Fruit fly (Drosophila melanogaster) whole organism, embryonic: Measurements from ENCODE around the gene DAAM.
A peak's percentile ranks its signal among the peaks of the same experiment; 100 is the strongest.

Experiments
- Asciz ChIP-seq: fragments of 200-800 bp; sonication (Bioruptor generic); optimal IDR thresholded peaks from 2 replicates; lab custom pipeline; 2017; ENCODE audit warnings: missing biosample characterization, mild to moderate bottlenecking, missing genetic modification characterization, missing genetic modification reagents
- BEAF-32 ChIP-seq: fragments of 200-800 bp; sonication (Bioruptor generic); optimal IDR thresholded peaks from 3 replicates; lab custom pipeline; 2017; ENCODE audit warnings: missing biosample characterization, missing genetic modification characterization, mild to moderate bottlenecking, moderate library complexity, missing genetic modification reagents
- CG10366 ChIP-seq: fragments of 200-800 bp; sonication (Bioruptor generic); IDR thresholded peaks from 2 replicates; pipeline ENCODE4 v1.3.6; 2022; ENCODE audit warnings: missing biosample characterization, missing genetic modification characterization
- CG10462 ChIP-seq: fragments of 200-800 bp; sonication (Bioruptor generic); optimal IDR thresholded peaks from 2 replicates; lab custom pipeline; 2016; ENCODE audit warnings: missing biosample characterization, missing genetic modification characterization
- CG10543 ChIP-seq: fragments of 200-800 bp; sonication (Bioruptor generic); optimal IDR thresholded peaks from 3 replicates; lab custom pipeline; 2017; ENCODE audit warnings: missing biosample characterization, mild to moderate bottlenecking, missing genetic modification characterization, moderate library complexity
- CG10654 ChIP-seq: fragments of 200-800 bp; sonication (Bioruptor generic); optimal IDR thresholded peaks from 2 replicates; lab custom pipeline; 2016; ENCODE audit warnings: missing biosample characterization, missing genetic modification characterization
- CG13775 ChIP-seq: fragments of 200-800 bp; sonication (Bioruptor generic); optimal IDR thresholded peaks from 3 replicates; lab custom pipeline; 2017; ENCODE audit warnings: missing biosample characterization, mild to moderate bottlenecking, missing genetic modification characterization
- CG14667 ChIP-seq: fragments of 200-800 bp; sonication (Bioruptor generic); IDR thresholded peaks from 2 replicates; pipeline ENCODE4 v1.3.6; 2022; ENCODE audit warnings: missing biosample characterization, missing genetic modification characterization
- CG14860 ChIP-seq: fragments of 200-800 bp; sonication (Bioruptor generic); IDR thresholded peaks from 3 replicates; pipeline ENCODE4 v1.3.6; 2022; ENCODE audit warnings: missing biosample characterization, missing genetic modification characterization; ENCODE audit not compliant: partially characterized antibody
- CG1603 ChIP-seq: fragments of 200-800 bp; sonication (Bioruptor generic); optimal IDR thresholded peaks from 2 replicates; lab custom pipeline; 2019; ENCODE audit warnings: missing biosample characterization, mild to moderate bottlenecking, missing genetic modification characterization, moderate library complexity
- CG17359 ChIP-seq: fragments of 200-800 bp; sonication (Bioruptor generic); optimal IDR thresholded peaks from 3 replicates; lab custom pipeline; 2018; ENCODE audit warnings: missing biosample characterization, mild to moderate bottlenecking, missing genetic modification characterization, moderate library complexity
- CG17568 ChIP-seq: fragments of 200-800 bp; sonication (Bioruptor generic); optimal IDR thresholded peaks from 2 replicates; lab custom pipeline; 2018; ENCODE audit warnings: missing biosample characterization, mild to moderate bottlenecking, missing genetic modification characterization, moderate library complexity
- CG18262 ChIP-seq: fragments of 200-800 bp; optimal IDR thresholded peaks from 3 replicates; lab custom pipeline; 2019; ENCODE audit warnings: missing biosample characterization, mild to moderate bottlenecking, missing genetic modification characterization, moderate library complexity
- CG2875 ChIP-seq: fragments of 200-800 bp; sonication (Bioruptor generic); optimal IDR thresholded peaks from 2 replicates; lab custom pipeline; 2017; ENCODE audit warnings: missing biosample characterization, mild to moderate bottlenecking, missing genetic modification characterization, missing genetic modification reagents
- CG3281 ChIP-seq: fragments of 200-800 bp; sonication (Bioruptor generic); optimal IDR thresholded peaks from 3 replicates; lab custom pipeline; 2017; ENCODE audit warnings: missing biosample characterization, mild to moderate bottlenecking, missing genetic modification characterization
- CG3407 ChIP-seq: fragments of 200-800 bp; sonication (Bioruptor generic); optimal IDR thresholded peaks from 2 replicates; lab custom pipeline; 2018; ENCODE audit warnings: missing biosample characterization, mild to moderate bottlenecking, missing genetic modification characterization
- CG3726 ChIP-seq: fragments of 200-800 bp; sonication (Bioruptor generic); IDR thresholded peaks from 3 replicates; pipeline ENCODE4, ENCODE4 v1.3.6; 2022; ENCODE audit warnings: missing biosample characterization, missing genetic modification characterization
- CG8089 ChIP-seq: fragments of 200-800 bp; sonication (Bioruptor generic); optimal IDR thresholded peaks from 3 replicates; lab custom pipeline; 2016; ENCODE audit warnings: missing biosample characterization, missing genetic modification characterization
- CG8290 ChIP-seq, 3 experiments: fragments of 200-800 bp; sonication (Bioruptor generic); optimal IDR thresholded peaks; 2 replicates each; lab custom pipeline; 2016 to 2019; ENCODE audit warnings: missing biosample characterization in 3 of 3, missing genetic modification characterization in 3 of 3, mild to moderate bottlenecking in 2 of 3, moderate library complexity in 1 of 3
- Dek ChIP-seq: fragments of 200-800 bp; sonication (Bioruptor generic); optimal IDR thresholded peaks from 3 replicates; lab custom pipeline; 2019; ENCODE audit warnings: missing biosample characterization, mild to moderate bottlenecking, missing genetic modification characterization, moderate library complexity
- Dip3 ChIP-seq: fragments of 200-800 bp; sonication (Bioruptor generic); optimal IDR thresholded peaks from 3 replicates; lab custom pipeline; 2016; ENCODE audit warnings: missing biosample characterization, missing genetic modification characterization
- Doc3 ChIP-seq: fragments of 200-800 bp; sonication (Bioruptor generic); IDR thresholded peaks from 3 replicates; pipeline ENCODE4 v1.3.6; 2022; ENCODE audit warnings: missing biosample characterization, missing genetic modification characterization; ENCODE audit not compliant: partially characterized antibody
- Gsc ChIP-seq: fragments of 200-800 bp; sonication (Bioruptor generic); IDR thresholded peaks from 2 replicates; pipeline ENCODE4 v1.3.6; 2022; ENCODE audit warnings: missing biosample characterization, missing genetic modification characterization
- Hr39 ChIP-seq: fragments of >200 bp; optimal IDR thresholded peaks from 2 replicates; lab custom pipeline; 2017
- Jarid2 ChIP-seq: fragments of 200-800 bp; sonication (Bioruptor generic); optimal IDR thresholded peaks from 3 replicates; lab custom pipeline; 2017; ENCODE audit warnings: mild to moderate bottlenecking, missing biosample characterization, missing genetic modification reagents, missing genetic modification characterization
- Nf-YC ChIP-seq: fragments of 200-800 bp; optimal IDR thresholded peaks from 3 replicates; lab custom pipeline; 2019; ENCODE audit warnings: missing biosample characterization, mild to moderate bottlenecking, missing genetic modification characterization, moderate library complexity
- Opbp ChIP-seq: fragments of 200-800 bp; sonication (Bioruptor generic); IDR thresholded peaks from 3 replicates; pipeline ENCODE4 v1.3.6; 2022; ENCODE audit warnings: missing biosample characterization, missing genetic modification characterization; ENCODE audit not compliant: partially characterized antibody
- Pdp1 ChIP-seq, 2 experiments: fragments of 200-800 bp; sonication (Bioruptor generic); optimal IDR thresholded peaks; 3 replicates each; lab custom pipeline; 2016; ENCODE audit warnings: missing biosample characterization in 2 of 2, missing genetic modification characterization in 2 of 2, mild to moderate bottlenecking in 1 of 2, moderate library complexity in 1 of 2
- Ptx1 ChIP-seq: fragments of 200-800 bp; sonication (Bioruptor generic); IDR thresholded peaks from 2 replicates; pipeline ENCODE4 v1.3.6; 2022; ENCODE audit warnings: missing biosample characterization, missing genetic modification characterization
- Six4 ChIP-seq: fragments of 200-800 bp; sonication (Bioruptor generic); optimal IDR thresholded peaks from 2 replicates; lab custom pipeline; 2016; ENCODE audit warnings: missing biosample characterization, missing genetic modification characterization
- Sox100B ChIP-seq: fragments of 200-800 bp; sonication (Bioruptor generic); optimal IDR thresholded peaks from 3 replicates; lab custom pipeline; 2018; ENCODE audit warnings: missing biosample characterization, mild to moderate bottlenecking, missing genetic modification characterization
- Sry-β ChIP-seq: fragments of 200-800 bp; sonication (Bioruptor generic); optimal IDR thresholded peaks from 2 replicates; lab custom pipeline; 2018; ENCODE audit warnings: missing biosample characterization, mild to moderate bottlenecking, missing genetic modification characterization, moderate library complexity
- Sry-δ ChIP-seq: fragments of 200-800 bp; sonication (Bioruptor generic); optimal IDR thresholded peaks from 2 replicates; lab custom pipeline; 2016; ENCODE audit warnings: missing biosample characterization, missing genetic modification characterization
- btn ChIP-seq: fragments of 200-800 bp; sonication (Bioruptor generic); optimal IDR thresholded peaks from 2 replicates; lab custom pipeline; 2016; ENCODE audit warnings: missing biosample characterization, missing genetic modification characterization
- cas ChIP-seq: fragments of 200-800 bp; sonication (Bioruptor generic); IDR thresholded peaks from 2 replicates; pipeline ENCODE4 v1.3.6; 2022; ENCODE audit warnings: missing biosample characterization, missing genetic modification characterization
- dmrt11E ChIP-seq: fragments of 200-800 bp; sonication (Bioruptor generic); optimal IDR thresholded peaks from 3 replicates; lab custom pipeline; 2018; ENCODE audit warnings: missing biosample characterization, mild to moderate bottlenecking, missing genetic modification characterization, moderate library complexity
- en ChIP-seq: fragments of 200-800 bp; sonication (Bioruptor generic); optimal IDR thresholded peaks from 2 replicates; lab custom pipeline; 2016; ENCODE audit warnings: missing biosample characterization, missing genetic modification characterization
- exex ChIP-seq: fragments of 200-800 bp; sonication (Bioruptor generic); optimal IDR thresholded peaks from 4 replicates; lab custom pipeline; 2018; ENCODE audit warnings: missing biosample characterization, mild to moderate bottlenecking, missing genetic modification characterization, moderate library complexity
- fd64A ChIP-seq: fragments of 200-800 bp; sonication (Bioruptor generic); optimal IDR thresholded peaks from 3 replicates; lab custom pipeline; 2018; ENCODE audit warnings: missing biosample characterization, mild to moderate bottlenecking, missing genetic modification characterization
- jumu ChIP-seq: fragments of 200-800 bp; sonication (Bioruptor generic); optimal IDR thresholded peaks from 3 replicates; lab custom pipeline; 2016; ENCODE audit warnings: missing biosample characterization, missing genetic modification characterization
- knrl ChIP-seq: fragments of 200-800 bp; sonication (Bioruptor generic); IDR thresholded peaks from 3 replicates; pipeline ENCODE4 v1.3.6; 2022; ENCODE audit warnings: missing biosample characterization, missing genetic modification characterization; ENCODE audit not compliant: partially characterized antibody
- sc ChIP-seq, 3 experiments: fragments of >200 bp in 2 of 3; fragments of 200-800 bp in 1 of 3; sonication (Bioruptor generic) in 1 of 3; optimal IDR thresholded peaks; 2 replicates in 2 of 3; 3 replicates in 1 of 3; lab custom pipeline; 2017; ENCODE audit warnings: mild to moderate bottlenecking in 1 of 3, missing biosample characterization in 1 of 3, missing genetic modification characterization in 1 of 3, missing genetic modification reagents in 1 of 3
- sens ChIP-seq: fragments of 200-800 bp; sonication (Bioruptor generic); peaks from one replicate; lab custom pipeline; 2016; ENCODE audit warnings: missing biosample characterization, missing genetic modification characterization
- shn ChIP-seq: fragments of 200-800 bp; sonication (Bioruptor generic); optimal IDR thresholded peaks from 3 replicates; lab custom pipeline; 2016; ENCODE audit warnings: missing biosample characterization, missing genetic modification characterization
- sna ChIP-seq: fragments of 200-800 bp; sonication (Bioruptor generic); IDR thresholded peaks from 2 replicates; pipeline ENCODE4 v1.3.6; 2022; ENCODE audit warnings: missing biosample characterization, missing genetic modification characterization; ENCODE audit not compliant: partially characterized antibody
- sob ChIP-seq: fragments of 200-800 bp; sonication (Bioruptor generic); IDR thresholded peaks from 2 replicates; pipeline ENCODE4 v1.3.6; 2022; ENCODE audit warnings: missing biosample characterization, missing genetic modification characterization
- sug ChIP-seq: fragments of 200-800 bp; optimal IDR thresholded peaks from 2 replicates; lab custom pipeline; 2019; ENCODE audit warnings: missing biosample characterization, mild to moderate bottlenecking, missing genetic modification characterization, moderate library complexity
- usp ChIP-seq: fragments of >200 bp; optimal IDR thresholded peaks from 2 replicates; lab custom pipeline; 2017; ENCODE audit warnings: missing biosample characterization, missing genetic modification characterization
- wor ChIP-seq: fragments of 200-800 bp; sonication (Bioruptor generic); IDR thresholded peaks from 2 replicates; pipeline ENCODE4 v1.3.6; 2022; ENCODE audit warnings: missing biosample characterization, missing genetic modification characterization
- zen ChIP-seq: fragments of 200-800 bp; sonication (Bioruptor generic); optimal IDR thresholded peaks from 3 replicates; lab custom pipeline; 2018; ENCODE audit warnings: missing biosample characterization, mild to moderate bottlenecking, missing genetic modification characterization, moderate library complexity

Gene DAAM

dm6 chrX:1239832-1240231 is 82.3 kb downstream of the DAAM start, which contains the start of gene CG11403 (continued):
- TF ChIP-seq knrl (GFP tag; lab: Robert Waterston, UW): peak; percentile 87
- TF ChIP-seq CG10543: no peak
- peak; percentile 32 for TF ChIP-seq Nf-YC (tag; lab: Kevin White, UChicago)
- no peak for TF ChIP-seq CG3726
- no peak for TF ChIP-seq Sry-β (GFP tag; lab: Kevin White, UChicago)
- peak in 1 of 2 experiments; percentile 37 for TF ChIP-seq Pdp1 (GFP tag; optimal IDR thresholded peaks at IDR 0.05; lab: Kevin White, UChicago)
- TF ChIP-seq CG17359: no peak
- TF ChIP-seq CG13775: no peak
- TF ChIP-seq btn (GFP tag; lab: Kevin White, UChicago): no peak
- TF ChIP-seq Gsc (GFP tag; lab: Robert Waterston, UW): no peak
- no peak for TF ChIP-seq CG8089 (GFP tag; lab: Kevin White, UChicago)
- no peak for TF ChIP-seq CG3407 (GFP tag; lab: Kevin White, UChicago)
- peak; percentile 0 for TF ChIP-seq CG1603 (tag; lab: Kevin White, UChicago)
- TF ChIP-seq Dek (tag; lab: Kevin White, UChicago): no peak
- TF ChIP-seq CG14667: no peak
- TF ChIP-seq sc (optimal IDR thresholded peaks at IDR 0.05; lab: Kevin White, UChicago): no peak
- TF ChIP-seq sc (GFP tag; optimal IDR thresholded peaks at IDR 0.05; lab: Kevin White, UChicago): no peak
- no peak for TF ChIP-seq Jarid2 (GFP tag; lab: Kevin White, UChicago)
- TF ChIP-seq Dip3 (GFP tag; lab: Kevin White, UChicago): peak; percentile 36
- peak; percentile 95 for TF ChIP-seq BEAF-32 (GFP tag; lab: Kevin White, UChicago)
- no peak for TF ChIP-seq Asciz (GFP tag; lab: Kevin White, UChicago)
- no peak for TF ChIP-seq Sox100B (GFP tag; lab: Kevin White, UChicago)
- TF ChIP-seq Opbp (GFP tag; lab: Robert Waterston, UW): peak; percentile 73; the same call in 1 of the 3 replicates
- no peak for TF ChIP-seq CG10366 (GFP tag; lab: Robert Waterston, UW)
- no peak for TF ChIP-seq CG10462 (GFP tag; lab: Kevin White, UChicago)
- TF ChIP-seq CG17568 (GFP tag; lab: Kevin White, UChicago): no peak
- peak; percentile 85 for TF ChIP-seq sna
- no peak for TF ChIP-seq Ptx1
- no peak for TF ChIP-seq dmrt11E
- no peak for TF ChIP-seq sob (GFP tag; lab: Robert Waterston, UW)
- no peak for TF ChIP-seq usp (GFP tag; lab: Kevin White, UChicago)
- TF ChIP-seq Doc3: peak; percentile 82
- peak; percentile 4 for TF ChIP-seq zen
- TF ChIP-seq CG8290 (GFP tag; optimal IDR thresholded peaks at IDR 0.05; lab: Kevin White, UChicago): peak; percentile 12
- TF ChIP-seq CG8290 (tag; optimal IDR thresholded peaks at IDR 0.05; lab: Kevin White, UChicago): no peak
- no peak for TF ChIP-seq shn (GFP tag; lab: Kevin White, UChicago)
- no peak for TF ChIP-seq cas
- no peak for TF ChIP-seq Six4 (GFP tag; lab: Kevin White, UChicago)
- no peak for TF ChIP-seq wor (GFP tag; lab: Robert Waterston, UW)
- no peak for TF ChIP-seq exex
- no peak for TF ChIP-seq CG3281
- TF ChIP-seq CG18262 (tag; lab: Kevin White, UChicago): peak; percentile 13
- TF ChIP-seq CG14860 (GFP tag; lab: Robert Waterston, UW): peak; percentile 75
- TF ChIP-seq en (GFP tag; lab: Kevin White, UChicago): no peak
- TF ChIP-seq Sry-δ: peak; percentile 95
- no peak for TF ChIP-seq Hr39 (lab: Kevin White, UChicago)
- no peak for TF ChIP-seq fd64A
- TF ChIP-seq jumu (GFP tag; lab: Kevin White, UChicago): peak; percentile 58
- no peak for TF ChIP-seq CG2875
- peak; percentile 87 for TF ChIP-seq sens (GFP tag; lab: Kevin White, UChicago)
- TF ChIP-seq sug (tag; lab: Kevin White, UChicago): peak; percentile 14
- no peak for TF ChIP-seq CG10654 (GFP tag; lab: Kevin White, UChicago)
